Worm (Caenorhabditis elegans) whole organism, late embryonic: ENCODE data around the gene srd-67.

Experiments used
- hlh-30 ChIP-seq: sonication (generic microtip); optimal IDR thresholded peaks from 2 replicates; lab custom pipeline; 2017; ENCODE audit warnings: antibody characterized with exemption, missing genetic modification characterization, missing compliant biosample characterization; ENCODE audit not compliant: insufficient read depth
- tbx-2 ChIP-seq: sonication (generic microtip); optimal IDR thresholded peaks from 2 replicates; lab custom pipeline; 2016; ENCODE audit warnings: missing genetic modification characterization, missing compliant biosample characterization

- no peak for TF ChIP-seq tbx-2 (tag; lab: Kevin White, UChicago)
- no peak for TF ChIP-seq hlh-30 (tag; lab: Kevin White, UChicago)
Measured at ce11 chrIII:2239587-2240144, 6.0 kb downstream of the srd-67 start, which contains the start of gene C39B5.10.
